Worm (Caenorhabditis elegans) whole organism, L4 larva: ENCODE data around the gene nta-1.

Experiments
- F26F4.8 ChIP-seq: fragments of 200-800 bp; sonication (Bioruptor generic); conservative IDR thresholded peaks from 2 replicates; pipeline ENCODE4 v1.3.6; 2022; ENCODE audit warnings: missing genetic modification characterization, missing compliant biosample characterization
- F49E8.2 ChIP-seq: sonication (generic microtip); optimal IDR thresholded peaks from 2 replicates; lab custom pipeline; 2016; ENCODE audit warnings: missing compliant biosample characterization, mild to moderate bottlenecking, missing genetic modification characterization, borderline replicate concordance
- R02D3.7 ChIP-seq: fragments of 150-350 bp; sonication (generic microtip); optimal IDR thresholded peaks from 3 replicates; lab custom pipeline; 2014; ENCODE audit warnings: missing biosample characterization, missing genetic modification characterization
- T26A8.4 ChIP-seq: fragments of 200-800 bp; sonication (Bioruptor generic); IDR thresholded peaks from 2 replicates; pipeline ENCODE4 v1.3.6; 2022; ENCODE audit warnings: missing genetic modification characterization, missing compliant biosample characterization
- Y5F2A.4 ChIP-seq: fragments of 200-800 bp; sonication (Bioruptor generic); optimal IDR thresholded peaks from 2 replicates; lab custom pipeline; 2018; ENCODE audit warnings: mild to moderate bottlenecking, missing genetic modification characterization, missing compliant biosample characterization
- aha-1 ChIP-seq: fragments of 150-350 bp; peaks from one replicate; lab custom pipeline; 2014; ENCODE audit warnings: missing biosample characterization, missing genetic modification characterization
- daf-16 ChIP-seq, 3 experiments: sonication (generic microtip); optimal IDR thresholded peaks; 2 replicates each; lab custom pipeline; 2016 to 2017; ENCODE audit warnings: missing genetic modification characterization in 3 of 3, missing genetic modification reagents in 3 of 3, mild to moderate bottlenecking in 2 of 3, missing compliant biosample characterization in 2 of 3, missing biosample characterization in 1 of 3, moderate library complexity in 1 of 3
- daf-8 ChIP-seq: fragments of 200-800 bp; sonication (Bioruptor generic); IDR thresholded peaks from 2 replicates; pipeline ENCODE4 v1.3.6; 2022; ENCODE audit warnings: missing genetic modification characterization, missing compliant biosample characterization
- dpl-1 ChIP-seq: fragments of 150-350 bp; optimal IDR thresholded peaks from 2 replicates; lab custom pipeline; 2014; ENCODE audit warnings: missing biosample characterization, missing genetic modification reagents, missing genetic modification characterization
- duxl-1 ChIP-seq: sonication (generic microtip); optimal IDR thresholded peaks from 2 replicates; lab custom pipeline; 2016; ENCODE audit warnings: mild to moderate bottlenecking, missing genetic modification characterization, moderate library complexity, missing compliant biosample characterization; ENCODE audit not compliant: poor library complexity
- dve-1 ChIP-seq: sonication (generic microtip); optimal IDR thresholded peaks from 2 replicates; lab custom pipeline; 2017; ENCODE audit warnings: antibody characterized with exemption, mild to moderate bottlenecking, missing genetic modification characterization, missing compliant biosample characterization; ENCODE audit not compliant: insufficient read depth
- fos-1 ChIP-seq: fragments of 150-350 bp; optimal IDR thresholded peaks from 2 replicates; lab custom pipeline; 2014; ENCODE audit warnings: missing biosample characterization, missing genetic modification characterization
- hlh-30 ChIP-seq: sonication (generic microtip); optimal IDR thresholded peaks from 2 replicates; lab custom pipeline; 2017; ENCODE audit warnings: antibody characterized with exemption, mild to moderate bottlenecking, missing genetic modification characterization, missing compliant biosample characterization; ENCODE audit not compliant: insufficient read depth
- hmg-1.1 ChIP-seq: fragments of 200-800 bp; sonication (Bioruptor generic); IDR thresholded peaks from 2 replicates; pipeline ENCODE4 v1.3.6; 2022; ENCODE audit warnings: missing genetic modification reagents, missing genetic modification characterization, missing compliant biosample characterization
- jun-1 ChIP-seq: fragments of 150-350 bp; optimal IDR thresholded peaks from 2 replicates; lab custom pipeline; 2014; ENCODE audit warnings: missing biosample characterization, missing genetic modification reagents, missing genetic modification characterization
- madf-9 ChIP-seq: fragments of 200-800 bp; sonication (Bioruptor generic); conservative IDR thresholded peaks from 2 replicates; pipeline ENCODE4 v1.3.6; 2022; ENCODE audit warnings: missing genetic modification reagents, missing genetic modification characterization, missing compliant biosample characterization
- mdl-1 ChIP-seq, 2 experiments: fragments of 150-350 bp in 1 of 2; sonication (generic microtip) in 1 of 2; optimal IDR thresholded peaks; 2 replicates each; lab custom pipeline; 2014 to 2017; ENCODE audit warnings: missing biosample characterization in 2 of 2, missing genetic modification characterization in 2 of 2
- nhr-102 ChIP-seq: sonication (generic microtip); optimal IDR thresholded peaks from 2 replicates; lab custom pipeline; 2016; ENCODE audit warnings: mild to moderate bottlenecking, missing genetic modification characterization, moderate library complexity, missing compliant biosample characterization
- nhr-237 ChIP-seq: sonication (generic microtip); optimal IDR thresholded peaks from 2 replicates; lab custom pipeline; 2017; ENCODE audit warnings: missing biosample characterization, missing genetic modification characterization
- nhr-41 ChIP-seq: fragments of 200-800 bp; sonication (Bioruptor generic); IDR thresholded peaks from 2 replicates; pipeline ENCODE4 v1.3.6; 2022; ENCODE audit warnings: missing genetic modification reagents, missing genetic modification characterization, missing compliant biosample characterization
- nhr-6 ChIP-seq: fragments of 150-350 bp; optimal IDR thresholded peaks from 2 replicates; lab custom pipeline; 2014; ENCODE audit warnings: missing biosample characterization, missing genetic modification characterization
- pha-4 ChIP-seq, 2 experiments: fragments of 150-350 bp in 1 of 2; fragments of 200-800 bp in 1 of 2; sonication (Bioruptor generic) in 1 of 2; IDR thresholded peaks in 1 of 2; optimal IDR thresholded peaks in 1 of 2; 2 replicates each; pipeline versions ENCODE4 v1.3.6 to Lab custom; 2014 to 2022; ENCODE audit warnings: missing genetic modification characterization in 2 of 2, missing genetic modification reagents in 2 of 2, missing biosample characterization in 1 of 2, missing compliant biosample characterization in 1 of 2
- rbr-2 ChIP-seq: sonication (generic microtip); optimal IDR thresholded peaks from 2 replicates; lab custom pipeline; 2016; ENCODE audit warnings: missing genotype, missing genetic modification characterization, missing compliant biosample characterization
- set-16 ChIP-seq: fragments of 200-800 bp; sonication (Bioruptor generic); IDR thresholded peaks from 2 replicates; pipeline ENCODE4 v1.3.6; 2022; ENCODE audit warnings: missing genetic modification reagents, missing genetic modification characterization, missing compliant biosample characterization
- snpc-1.2 ChIP-seq: fragments of 200-800 bp; sonication (Bioruptor generic); IDR thresholded peaks from 2 replicates; pipeline ENCODE4 v1.3.6; 2022; ENCODE audit warnings: missing genetic modification reagents, missing genetic modification characterization, missing compliant biosample characterization
- snpc-4 ChIP-seq: fragments of 150-350 bp; optimal IDR thresholded peaks from 2 replicates; lab custom pipeline; 2014; ENCODE audit warnings: missing biosample characterization, missing genetic modification characterization
- spr-1 ChIP-seq: sonication (generic microtip); optimal IDR thresholded peaks from 2 replicates; lab custom pipeline; 2016; ENCODE audit warnings: mild to moderate bottlenecking, missing genetic modification characterization, missing compliant biosample characterization
- spr-3 ChIP-seq: fragments of 200-800 bp; sonication (Bioruptor generic); optimal IDR thresholded peaks from 2 replicates; lab custom pipeline; 2018; ENCODE audit warnings: mild to moderate bottlenecking, missing genetic modification characterization, missing compliant biosample characterization
- tag-97 ChIP-seq: fragments of 200-800 bp; sonication (Bioruptor generic); IDR thresholded peaks from 2 replicates; pipeline ENCODE4 v1.3.6; 2022; ENCODE audit warnings: missing genetic modification characterization, missing compliant biosample characterization
- unc-130 ChIP-seq: sonication (generic microtip); optimal IDR thresholded peaks from 2 replicates; lab custom pipeline; 2016; ENCODE audit warnings: missing genetic modification reagents, missing genetic modification characterization, missing compliant biosample characterization
- vab-7 ChIP-seq: fragments of 200-800 bp; sonication (Bioruptor generic); IDR thresholded peaks from 2 replicates; pipeline ENCODE4 v1.3.6; 2022; ENCODE audit warnings: missing genetic modification reagents, missing genetic modification characterization, missing compliant biosample characterization
- zfp-3 ChIP-seq: fragments of 200-800 bp; sonication (Bioruptor generic); conservative IDR thresholded peaks from 2 replicates; pipeline ENCODE4 v1.3.6; 2022; ENCODE audit warnings: missing genetic modification reagents, missing genetic modification characterization, missing compliant biosample characterization
- zip-2 ChIP-seq: fragments of 150-350 bp; optimal IDR thresholded peaks from 2 replicates; lab custom pipeline; 2014; ENCODE audit warnings: missing biosample characterization, missing genetic modification characterization

nta-1 gene

ce11 chrII:3786538-3786937, 42.9 kb upstream of the nta-1 start (continued):
- no peak for TF ChIP-seq hmg-1.1 (GFP tag; lab: Robert Waterston, UW)
- TF ChIP-seq nhr-41 (GFP tag; lab: Robert Waterston, UW): no peak

DNA sequence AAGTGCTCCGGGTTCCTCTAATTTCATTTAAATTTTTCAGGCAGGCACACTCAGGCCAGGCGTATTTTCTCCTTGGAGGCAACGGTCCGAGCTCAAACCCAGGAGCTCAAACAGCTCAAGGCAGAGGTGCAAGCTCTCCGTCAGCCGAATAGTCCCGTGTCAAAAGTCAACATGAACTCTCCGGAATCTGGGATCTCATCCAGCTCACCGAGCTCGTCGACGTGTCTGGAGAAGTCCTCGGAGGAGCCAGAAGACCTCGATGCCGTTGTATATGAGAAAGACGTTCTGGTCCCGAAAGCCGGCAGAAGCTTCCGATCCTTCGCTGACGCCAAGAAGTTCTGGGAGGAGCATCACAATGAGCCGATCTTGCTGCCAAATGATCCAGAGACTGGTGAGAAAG, 42.1 kb upstream of the nta-1 start:
- peak; percentile 78 for TF ChIP-seq set-16 (GFP tag; lab: Robert Waterston, UW)
- no peak for TF ChIP-seq duxl-1
- TF ChIP-seq snpc-4 (tag; lab: Kevin White, UChicago): no peak
- TF ChIP-seq T26A8.4: no peak

DNA sequence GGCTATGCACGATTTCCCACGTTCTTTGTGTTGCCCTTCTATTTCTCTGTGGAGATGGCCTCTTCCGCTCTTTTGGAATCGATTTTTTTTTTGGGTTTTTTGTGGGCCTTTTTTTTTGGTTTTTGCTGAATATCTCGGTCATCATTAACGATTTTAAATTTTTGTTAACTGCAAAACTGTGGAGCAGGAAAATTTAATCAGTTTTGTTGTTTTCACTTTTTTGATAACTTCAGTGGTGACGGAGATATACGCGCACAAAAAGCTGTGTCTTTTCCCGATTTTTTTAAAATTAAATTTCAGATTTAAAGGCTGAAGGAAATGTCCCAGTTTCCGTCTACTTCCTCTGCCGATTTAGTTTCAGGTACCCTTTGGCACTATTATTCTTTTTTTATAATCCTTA, 41.6 kb upstream of the nta-1 start, which contains the start of gene T24E12.1:
T24E12.1 (plus strand) TSS at position 301 of the 400 bp plus-strand sequence.
- TF ChIP-seq spr-3 (GFP tag; lab: Kevin White, UChicago): no peak
- no peak for TF ChIP-seq nhr-102
- TF ChIP-seq dpl-1 (GFP tag; lab: Kevin White, UChicago): no peak
- TF ChIP-seq fos-1 (tag; lab: Kevin White, UChicago): no peak
- TF ChIP-seq jun-1: no peak
- no peak for TF ChIP-seq dve-1
- TF ChIP-seq daf-8 (GFP tag; lab: Robert Waterston, UW): no peak
- no peak for TF ChIP-seq nhr-6 (tag; lab: Kevin White, UChicago)
- no peak for TF ChIP-seq F49E8.2 (tag; lab: Kevin White, UChicago)
- no peak for TF ChIP-seq zip-2 (tag; lab: Kevin White, UChicago)
- no peak for TF ChIP-seq nhr-237 (tag; lab: Kevin White, UChicago)
- no peak for TF ChIP-seq zfp-3 (GFP tag; lab: Robert Waterston, UW)
- TF ChIP-seq aha-1 (tag; lab: Kevin White, UChicago): no peak

DNA sequence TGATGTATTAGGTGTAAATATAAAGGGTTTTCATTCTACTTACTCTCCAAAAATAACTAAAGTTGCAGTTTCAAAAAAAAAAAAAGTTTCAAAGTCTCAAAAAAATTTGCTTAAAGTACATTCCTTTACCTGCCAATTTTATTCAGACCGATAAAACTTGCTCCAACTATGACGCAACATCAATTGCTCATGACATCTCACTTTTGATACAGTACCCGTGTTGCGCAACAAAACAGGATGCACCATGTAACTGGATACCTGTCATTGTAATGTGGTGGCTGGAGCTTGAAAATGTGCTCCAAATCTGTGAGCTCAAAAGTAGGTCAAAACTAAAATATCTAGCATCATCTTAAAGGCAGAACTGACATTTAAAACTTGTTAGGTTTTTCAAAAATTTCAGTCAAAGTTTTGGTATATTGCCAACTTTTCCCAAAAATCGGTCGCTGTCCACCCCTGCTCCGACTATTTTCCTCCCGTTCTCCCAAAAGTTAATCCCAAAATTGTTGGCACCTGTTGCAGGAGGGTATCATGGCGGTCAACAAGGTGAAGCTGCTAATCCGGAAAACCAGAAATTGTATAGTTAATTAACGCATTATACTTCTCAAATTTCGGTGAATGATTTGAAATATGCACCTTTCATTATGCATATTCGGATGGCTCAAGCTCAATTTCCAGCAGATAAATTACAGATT, 38.8 kb upstream of the nta-1 start, which contains the start of gene T24E12.2:
T24E12.2 (plus strand) TSS at position 642 of the 692 bp plus-strand sequence.
- no peak for TF ChIP-seq nhr-237 (tag; lab: Kevin White, UChicago)

DNA sequence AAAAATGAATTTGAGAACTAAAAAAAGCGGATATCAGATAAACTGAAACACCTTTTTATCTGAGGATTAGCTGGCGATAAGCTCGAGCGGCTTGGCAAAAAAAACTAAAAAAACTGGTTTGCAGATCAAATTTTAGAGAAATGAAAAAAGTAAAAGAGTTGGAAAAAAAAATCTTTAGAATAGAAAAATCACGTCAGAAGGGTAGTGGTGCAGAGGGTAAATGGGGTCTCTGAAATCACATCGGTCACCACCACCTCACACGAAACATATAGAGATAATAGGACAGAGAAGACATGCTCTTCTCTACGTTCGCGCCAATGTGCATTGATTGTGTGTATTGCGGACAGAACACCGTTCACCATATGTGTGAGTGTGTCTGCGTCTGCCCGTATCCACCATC, 37.6 kb upstream of the nta-1 start:
- TF ChIP-seq aha-1 (tag; lab: Kevin White, UChicago): peak; percentile 74
- TF ChIP-seq zip-2 (tag; lab: Kevin White, UChicago): no peak

ce11 chrII:3779463-3779862, 35.8 kb upstream of the nta-1 start, which contains the start of gene T24E12.11:
Gene T24E12.11 (minus strand): TSS chrII:3779563.
- TF ChIP-seq F26F4.8 (GFP tag; lab: Robert Waterston, UW) (no peak), tag-97 (GFP tag; lab: Robert Waterston, UW) (no peak), spr-1 (tag; lab: Kevin White, UChicago) (no peak)
- TF ChIP-seq, all 104 proteins: peak for 0

ce11 chrII:3777802-3778201, 34.2 kb upstream of the nta-1 start:
- TF ChIP-seq vab-7 (no peak), mdl-1 (tag; optimal IDR thresholded peaks at IDR 0.05; lab: Kevin White, UChicago) (no peak), rbr-2 (tag; lab: Kevin White, UChicago) (no peak), R02D3.7 (tag; lab: Kevin White, UChicago) (no peak), nhr-6 (tag; lab: Kevin White, UChicago) (no peak), Y5F2A.4 (GFP tag; lab: Kevin White, UChicago) (no peak), duxl-1 (no peak), pha-4 (GFP tag; IDR thresholded peaks at IDR 0.05; lab: Robert Waterston, UW) (no peak), pha-4 (tag; optimal IDR thresholded peaks at IDR 0.05; lab: Kevin White, UChicago) (no peak), unc-130 (GFP tag; lab: Kevin White, UChicago) (no peak), hlh-30 (no peak), madf-9 (GFP tag; lab: Robert Waterston, UW) (no peak), snpc-1.2 (no peak), daf-16 (GFP tag; optimal IDR thresholded peaks at IDR 0.05; lab: Kevin White, UChicago) (no peak), daf-16 (tag; optimal IDR thresholded peaks at IDR 0.05; lab: Kevin White, UChicago) (no peak), zfp-3 (GFP tag; lab: Robert Waterston, UW) (no peak)
